Fruit fly (Drosophila melanogaster): ENCODE results near the gene CG14443.
A peak's percentile ranks its signal among the peaks of the same experiment; 100 is the strongest.

CG14443 gene

dm6 chrX:6592093-6592492 lies 41.7 kb upstream of the CG14443 start (continued):
- no peak for TF ChIP-seq Sox102F (GFP tag; optimal IDR thresholded peaks at IDR 0.05)
- peak; percentile 1 for TF ChIP-seq CG6683 (GFP tag; optimal IDR thresholded peaks at IDR 0.05)
- no peak for TF ChIP-seq mld (GFP tag; IDR thresholded peaks at IDR 0.05; ENCODE audit: partially characterized antibody)
- no peak for TF ChIP-seq ERR (GFP tag; optimal IDR thresholded peaks at IDR 0.05)
- TF ChIP-seq Rfx (GFP tag; IDR thresholded peaks at IDR 0.05) = no peak
- no peak for TF ChIP-seq Kr (GFP tag; optimal IDR thresholded peaks at IDR 0.05)
- peak; percentile 22; the same call in 1 of the 3 replicates for TF ChIP-seq ci (GFP tag; IDR thresholded peaks at IDR 0.05)
- TF ChIP-seq CG2875 (GFP tag; optimal IDR thresholded peaks at IDR 0.05) = peak; percentile 37
- TF ChIP-seq Sry-δ (GFP tag; optimal IDR thresholded peaks at IDR 0.05) = no peak
- no peak for TF ChIP-seq CG31224 (GFP tag; IDR thresholded peaks at IDR 0.05)
- no peak for TF ChIP-seq p53 (GFP tag; optimal IDR thresholded peaks at IDR 0.05)
- no peak for TF ChIP-seq insv (GFP tag; optimal IDR thresholded peaks at IDR 0.05)
- TF ChIP-seq Bdp1 (GFP tag; optimal IDR thresholded peaks at IDR 0.05) = no peak
- TF ChIP-seq B-H1 (GFP tag; IDR thresholded peaks at IDR 0.05) = no peak
- TF ChIP-seq abd-A (tag; optimal IDR thresholded peaks at IDR 0.05) = no peak
- no peak for TF ChIP-seq ap (GFP tag; IDR thresholded peaks at IDR 0.05)
- TF ChIP-seq Hsf (GFP tag; optimal IDR thresholded peaks at IDR 0.05) = no peak
- no peak for TF ChIP-seq ind (GFP tag; optimal IDR thresholded peaks at IDR 0.05)
- TF ChIP-seq gfzf (GFP tag; optimal IDR thresholded peaks at IDR 0.05) = no peak
- no peak for TF ChIP-seq Antp (GFP tag; optimal IDR thresholded peaks at IDR 0.05)
- TF ChIP-seq bab2 (GFP tag; optimal IDR thresholded peaks at IDR 0.05) = peak; percentile 21
- no peak for TF ChIP-seq Myb (GFP tag; optimal IDR thresholded peaks at IDR 0.05)
- no peak for TF ChIP-seq Dp (GFP tag; optimal IDR thresholded peaks at IDR 0.05)
- TF ChIP-seq sisA (GFP tag; IDR thresholded peaks at IDR 0.05) = no peak
- TF ChIP-seq Gsc (GFP tag; IDR thresholded peaks at IDR 0.05) = no peak
- no peak for TF ChIP-seq Hr39 (optimal IDR thresholded peaks at IDR 0.05)
- no peak for TF ChIP-seq CG3726 (GFP tag; IDR thresholded peaks at IDR 0.05)
- no peak; the same call in 1 of the 2 replicates for TF ChIP-seq slbo (GFP tag; IDR thresholded peaks at IDR 0.05)
- no peak for TF ChIP-seq CG15269 (tag; optimal IDR thresholded peaks at IDR 0.05)
- no peak for TF ChIP-seq dmrt99B (tag; optimal IDR thresholded peaks at IDR 0.05)
- TF ChIP-seq Fer1 (GFP tag; optimal IDR thresholded peaks at IDR 0.05) = peak; percentile 44
- TF ChIP-seq Doc2 (GFP tag; IDR thresholded peaks at IDR 0.05) = no peak
- TF ChIP-seq CG8478 (optimal IDR thresholded peaks at IDR 0.05) = no peak
- TF ChIP-seq ash1 (GFP tag; optimal IDR thresholded peaks at IDR 0.05) = peak; percentile 35
- TF ChIP-seq CG14441 (GFP tag; IDR thresholded peaks at IDR 0.05) = no peak
- no peak for TF ChIP-seq CG2129 (GFP tag; IDR thresholded peaks at IDR 0.05; ENCODE audit: partially characterized antibody)
- no peak for TF ChIP-seq yki (optimal IDR thresholded peaks at IDR 0.05)
- no peak for TF ChIP-seq sd (tag; optimal IDR thresholded peaks at IDR 0.05)
- no peak for TF ChIP-seq gcm (GFP tag; optimal IDR thresholded peaks at IDR 0.05)
- TF ChIP-seq Nf-YC (tag; optimal IDR thresholded peaks at IDR 0.05) = no peak
- peak; percentile 2 for TF ChIP-seq CG7839 (tag; optimal IDR thresholded peaks at IDR 0.05)
- no peak for TF ChIP-seq CG3995 (GFP tag; optimal IDR thresholded peaks at IDR 0.05)
- TF ChIP-seq BtbVII (GFP tag; optimal IDR thresholded peaks at IDR 0.05) = peak; percentile 39
- peak; percentile 22 for TF ChIP-seq CG17359 (tag; optimal IDR thresholded peaks at IDR 0.05)
- TF ChIP-seq fru (optimal IDR thresholded peaks at IDR 0.05) = no peak
- TF ChIP-seq HLH3B (GFP tag; IDR thresholded peaks at IDR 0.05) = no peak
- no peak for TF ChIP-seq CG7745 (tag; optimal IDR thresholded peaks at IDR 0.05)
- TF ChIP-seq pita (GFP tag; optimal IDR thresholded peaks at IDR 0.05) = no peak
- no peak for TF ChIP-seq stwl (tag; optimal IDR thresholded peaks at IDR 0.05)
- no peak for TF ChIP-seq Ets65A (GFP tag)
- TF ChIP-seq Neu2 (GFP tag; optimal IDR thresholded peaks at IDR 0.05; ENCODE audit: borderline replicate concordance) = no peak
- no peak for TF ChIP-seq Awh (GFP tag; IDR thresholded peaks at IDR 0.05)
- TF ChIP-seq CG2120 (GFP tag; optimal IDR thresholded peaks at IDR 0.05) = no peak
- no peak for TF ChIP-seq CG8089 (GFP tag; optimal IDR thresholded peaks at IDR 0.05)

Measured in whole organism, embryonic.